Fruit fly (Drosophila melanogaster) whole organism: ENCODE results near the gene mge.

Experiments used
- pan ChIP-seq: fragments of >200 bp; optimal IDR thresholded peaks from 2 replicates; lab custom pipeline; 2017
- psq ChIP-seq: fragments of >200 bp; optimal IDR thresholded peaks from 2 replicates; lab custom pipeline; 2017

dm6 chr3L:3868014-3868413 lies 41.7 kb downstream of the mge start:
- TF ChIP-seq psq (lab: Kevin White, UChicago): no peak
- no peak for TF ChIP-seq pan (lab: Kevin White, UChicago)
